Worm (Caenorhabditis elegans): ENCODE results near the gene C32D5.14.

C32D5.14 gene

ce11 chrII:6347341-6348118 lies 12.2 kb downstream of the C32D5.14 start, which contains the start of gene lgg-1 (continued):
- TF ChIP-seq F37D6.2 (tag; optimal IDR thresholded peaks at IDR 0.05) = peak; percentile 36
- TF ChIP-seq hif-1 (tag; optimal IDR thresholded peaks at IDR 0.05) = peak in 1 of 2 experiments; percentile 20
- TF ChIP-seq ctbp-1 (GFP tag; IDR thresholded peaks at IDR 0.05) = 0 out of 2 replicates have a peak, but pooled peaks have one; percentile 37
- peak; percentile 61 for TF ChIP-seq snpc-1.2 (GFP tag; IDR thresholded peaks at IDR 0.05)
- TF ChIP-seq lin-39 (tag; optimal IDR thresholded peaks at IDR 0.05) = no peak
- peak; percentile 71 for TF ChIP-seq hlh-11 (tag; optimal IDR thresholded peaks at IDR 0.05)
- peak; percentile 50 to 61 for TF ChIP-seq mdl-1 (tag; optimal IDR thresholded peaks at IDR 0.05)
- TF ChIP-seq vab-7 (GFP tag; IDR thresholded peaks at IDR 0.05) = peak; percentile 26; the same call in 1 of the 2 replicates
- TF ChIP-seq F10B5.3 (tag; optimal IDR thresholded peaks at IDR 0.05) = no peak
- TF ChIP-seq tra-1 (GFP tag; IDR thresholded peaks at IDR 0.05) = no peak; the same call in 1 of the 2 replicates
- TF ChIP-seq zfp-2 (tag; optimal IDR thresholded peaks at IDR 0.05) = no peak
- TF ChIP-seq nhr-11 (tag; optimal IDR thresholded peaks at IDR 0.05) = peak; percentile 55
- TF ChIP-seq saeg-2 (GFP tag; IDR thresholded peaks at IDR 0.05) = 0 out of 2 replicates have a peak, but pooled peaks have one; percentile 19
- no peak for TF ChIP-seq zag-1 (tag; optimal IDR thresholded peaks at IDR 0.05)
- TF ChIP-seq zip-11 (GFP tag; IDR thresholded peaks at IDR 0.05) = no peak
- 0 out of 2 replicates have a peak, but pooled peaks have one; percentile 26 for TF ChIP-seq lin-29 (GFP tag; IDR thresholded peaks at IDR 0.05)
- no peak for TF ChIP-seq Y5F2A.4 (GFP tag; optimal IDR thresholded peaks at IDR 0.05)
- TF ChIP-seq ZK337.2 (GFP tag; IDR thresholded peaks at IDR 0.05) = no peak
- TF ChIP-seq ZK546.5 (tag; optimal IDR thresholded peaks at IDR 0.05) = peak in 1 of 2 experiments; percentile 54
- TF ChIP-seq dmd-8 (GFP tag; IDR thresholded peaks at IDR 0.05) = 0 out of 2 replicates have a peak, but pooled peaks have one; percentile 12
- no peak for TF ChIP-seq nhr-237 (tag; optimal IDR thresholded peaks at IDR 0.05)
- TF ChIP-seq egl-43 (GFP tag; IDR thresholded peaks at IDR 0.05) = peak; percentile 75
- peak; percentile 2; the same call in 1 of the 2 replicates for TF ChIP-seq madf-9 (GFP tag; conservative IDR thresholded peaks at IDR 0.05)
- TF ChIP-seq ceh-82 (tag; optimal IDR thresholded peaks at IDR 0.05) = no peak
- TF ChIP-seq D1046.2 (GFP tag; IDR thresholded peaks at IDR 0.05) = no peak
- no peak for TF ChIP-seq snpc-4 (tag; optimal IDR thresholded peaks at IDR 0.05)
- TF ChIP-seq duxl-1 (tag; optimal IDR thresholded peaks at IDR 0.05; ENCODE audit: poor library complexity) = peak; percentile 5
- no peak for TF ChIP-seq F26F4.8 (GFP tag; conservative IDR thresholded peaks at IDR 0.05)
- 0 out of 2 replicates have a peak, but pooled peaks have one; percentile 21 for TF ChIP-seq ceh-44 (GFP tag; IDR thresholded peaks at IDR 0.05)
- TF ChIP-seq egl-27 (tag; optimal IDR thresholded peaks at IDR 0.05) = no peak
- TF ChIP-seq nhr-28 (tag; optimal IDR thresholded peaks at IDR 0.05) = peak; percentile 31
- no peak for TF ChIP-seq ztf-7 (tag; optimal IDR thresholded peaks at IDR 0.05)
- TF ChIP-seq lin-1 (GFP tag; IDR thresholded peaks at IDR 0.05) = 0 out of 2 replicates have a peak, but pooled peaks have one; percentile 8
- no peak for TF ChIP-seq daf-16 (GFP tag; optimal IDR thresholded peaks at IDR 0.05)
- peak; percentile 44 for TF ChIP-seq daf-16 (tag; optimal IDR thresholded peaks at IDR 0.05)
- no peak for TF ChIP-seq zip-2 (tag; optimal IDR thresholded peaks at IDR 0.05)
- peak; percentile 23 for TF ChIP-seq dpl-1 (GFP tag; optimal IDR thresholded peaks at IDR 0.05)
- no peak for TF ChIP-seq F49E8.2 (tag; optimal IDR thresholded peaks at IDR 0.05; ENCODE audit: borderline replicate concordance)
- TF ChIP-seq tag-97 (GFP tag; IDR thresholded peaks at IDR 0.05) = no peak
- TF ChIP-seq lim-7 (GFP tag; IDR thresholded peaks at IDR 0.05) = 0 out of 2 replicates have a peak, but pooled peaks have one; percentile 39
- TF ChIP-seq mxl-2 (GFP tag; conservative IDR thresholded peaks at IDR 0.05) = no peak
- TF ChIP-seq lin-38 (GFP tag; IDR thresholded peaks at IDR 0.05) = peak; percentile 39
- no peak for TF ChIP-seq nhr-111 (GFP tag; optimal IDR thresholded peaks at IDR 0.05)
- TF ChIP-seq nhr-41 (GFP tag; IDR thresholded peaks at IDR 0.05) = no peak
- TF ChIP-seq daf-8 (GFP tag; IDR thresholded peaks at IDR 0.05) = no peak
- TF ChIP-seq ces-1 (GFP tag; optimal IDR thresholded peaks at IDR 0.05) = no peak
- peak; percentile 59; the same call in 1 of the 2 replicates for TF ChIP-seq hmg-1.1 (GFP tag; IDR thresholded peaks at IDR 0.05)
- TF ChIP-seq ceh-32 (tag; optimal IDR thresholded peaks at IDR 0.05; ENCODE audit: poor library complexity) = no peak
- no peak for TF ChIP-seq aly-2 (tag; optimal IDR thresholded peaks at IDR 0.05)
